Fruit fly (Drosophila melanogaster) whole organism, prepupa: Measurements from ENCODE around the gene CG15922.

Source experiments
- Blimp-1 ChIP-seq: fragments of 200-800 bp; sonication (Bioruptor generic); optimal IDR thresholded peaks from 3 replicates; lab custom pipeline; 2017; ENCODE audit warnings: missing biosample characterization, missing genetic modification characterization, mild to moderate bottlenecking, moderate library complexity, missing genetic modification reagents
- CG10631 ChIP-seq: fragments of 200-800 bp; sonication (Bioruptor generic); optimal IDR thresholded peaks from 2 replicates; lab custom pipeline; 2016; ENCODE audit warnings: missing biosample characterization, missing genetic modification characterization
- CG11294 ChIP-seq: fragments of 200-800 bp; sonication (Bioruptor generic); IDR thresholded peaks from 2 replicates; pipeline ENCODE4 v1.3.6; 2022; ENCODE audit warnings: missing biosample characterization, missing genetic modification characterization
- CG11762 ChIP-seq: fragments of 200-800 bp; sonication (Bioruptor generic); optimal IDR thresholded peaks from 3 replicates; lab custom pipeline; 2016; ENCODE audit warnings: missing biosample characterization, missing genetic modification characterization; ENCODE audit not compliant: insufficient read depth
- CG11902 ChIP-seq: fragments of 200-800 bp; sonication (Bioruptor generic); optimal IDR thresholded peaks from 3 replicates; lab custom pipeline; 2016; ENCODE audit warnings: missing biosample characterization, missing genetic modification characterization
- CG15336 ChIP-seq: fragments of 200-800 bp; sonication (Bioruptor generic); IDR thresholded peaks from 2 replicates; pipeline ENCODE4 v1.3.6; 2022; ENCODE audit warnings: missing biosample characterization, missing genetic modification characterization
- CG1621 ChIP-seq: fragments of 200-800 bp; sonication (Bioruptor generic); optimal IDR thresholded peaks from 3 replicates; lab custom pipeline; 2018; ENCODE audit warnings: missing biosample characterization, mild to moderate bottlenecking, missing genetic modification characterization
- CG16779 ChIP-seq: fragments of 200-800 bp; sonication (Bioruptor generic); optimal IDR thresholded peaks from 3 replicates; lab custom pipeline; 2017; ENCODE audit warnings: missing biosample characterization, mild to moderate bottlenecking, missing genetic modification characterization
- CG3032 ChIP-seq: fragments of 200-800 bp; optimal IDR thresholded peaks from 2 replicates; lab custom pipeline; 2019; ENCODE audit warnings: missing biosample characterization, mild to moderate bottlenecking, missing genetic modification characterization, moderate library complexity
- CG31627 ChIP-seq: fragments of 200-800 bp; sonication (Bioruptor generic); optimal IDR thresholded peaks from 3 replicates; lab custom pipeline; 2016; ENCODE audit warnings: missing biosample characterization, missing genetic modification characterization
- CG32006 ChIP-seq: fragments of 200-800 bp; sonication (Bioruptor generic); optimal IDR thresholded peaks from 3 replicates; lab custom pipeline; 2017; ENCODE audit warnings: missing biosample characterization, mild to moderate bottlenecking, missing genetic modification characterization
- CG34406 ChIP-seq: fragments of 200-800 bp; sonication (Bioruptor generic); optimal IDR thresholded peaks from 3 replicates; lab custom pipeline; 2016; ENCODE audit warnings: missing biosample characterization, missing genetic modification characterization
- CG3919 ChIP-seq: fragments of 200-800 bp; sonication (Bioruptor generic); optimal IDR thresholded peaks from 3 replicates; lab custom pipeline; 2016; ENCODE audit warnings: missing biosample characterization, missing genetic modification characterization
- CG6276 ChIP-seq: fragments of 200-800 bp; sonication (Bioruptor generic); optimal IDR thresholded peaks from 2 replicates; lab custom pipeline; 2017; ENCODE audit warnings: missing biosample characterization, mild to moderate bottlenecking, missing genetic modification characterization
- CG6792 ChIP-seq: fragments of 200-800 bp; sonication (Bioruptor generic); optimal IDR thresholded peaks from 3 replicates; lab custom pipeline; 2016; ENCODE audit warnings: missing biosample characterization, missing genetic modification characterization
- CG7368 ChIP-seq: fragments of 200-800 bp; sonication (Bioruptor generic); optimal IDR thresholded peaks from 3 replicates; lab custom pipeline; 2016; ENCODE audit warnings: missing biosample characterization, missing genetic modification characterization
- CG8119 ChIP-seq: fragments of 200-800 bp; sonication (Bioruptor generic); IDR thresholded peaks from 3 replicates; pipeline ENCODE4 v1.3.6; 2022; ENCODE audit warnings: missing biosample characterization, missing genetic modification characterization
- CG9139 ChIP-seq: fragments of 200-800 bp; sonication (Bioruptor generic); optimal IDR thresholded peaks from 3 replicates; lab custom pipeline; 2017; ENCODE audit warnings: missing biosample characterization, mild to moderate bottlenecking, missing genetic modification characterization
- Eip75B ChIP-seq: fragments of 200-800 bp; sonication (Bioruptor generic); optimal IDR thresholded peaks from 3 replicates; lab custom pipeline; 2016; ENCODE audit warnings: missing biosample characterization, missing genetic modification characterization
- Eip78C ChIP-seq: fragments of 200-800 bp; sonication (Bioruptor generic); peaks from one replicate; lab custom pipeline; 2016; ENCODE audit warnings: missing biosample characterization, missing genetic modification characterization
- Ets21C ChIP-seq: fragments of 200-800 bp; sonication (Bioruptor generic); optimal IDR thresholded peaks from 3 replicates; lab custom pipeline; 2016; ENCODE audit warnings: missing biosample characterization, missing genetic modification characterization
- Gug ChIP-seq: fragments of 200-800 bp; sonication (Bioruptor generic); IDR thresholded peaks from 2 replicates; pipeline ENCODE4 v1.3.6; 2022; ENCODE audit warnings: missing biosample characterization, missing genetic modification characterization
- Hr4 ChIP-seq: fragments of 200-800 bp; sonication (Bioruptor generic); optimal IDR thresholded peaks from 3 replicates; lab custom pipeline; 2016; ENCODE audit warnings: missing biosample characterization, missing genetic modification characterization
- Lpt ChIP-seq: fragments of 200-800 bp; sonication (Bioruptor generic); optimal IDR thresholded peaks from 3 replicates; lab custom pipeline; 2016; ENCODE audit warnings: missing biosample characterization, missing genetic modification characterization
- Met ChIP-seq: fragments of 200-800 bp; sonication (Bioruptor generic); optimal IDR thresholded peaks from 3 replicates; lab custom pipeline; 2016; ENCODE audit warnings: missing biosample characterization, missing genetic modification characterization
- OdsH ChIP-seq: fragments of 200-800 bp; sonication (Bioruptor generic); optimal IDR thresholded peaks from 3 replicates; lab custom pipeline; 2016; ENCODE audit warnings: missing biosample characterization, missing genetic modification characterization
- Smox ChIP-seq: fragments of 200-800 bp; sonication (Bioruptor generic); optimal IDR thresholded peaks from 3 replicates; lab custom pipeline; 2016; ENCODE audit warnings: missing biosample characterization, missing genetic modification characterization
- Sox102F ChIP-seq: fragments of 200-800 bp; sonication (Bioruptor generic); optimal IDR thresholded peaks from 2 replicates; lab custom pipeline; 2016; ENCODE audit warnings: missing biosample characterization, mild to moderate bottlenecking, missing genetic modification characterization
- acj6 ChIP-seq: fragments of 200-800 bp; sonication (Bioruptor generic); optimal IDR thresholded peaks from 3 replicates; lab custom pipeline; 2016; ENCODE audit warnings: missing biosample characterization, missing genetic modification characterization
- cyc ChIP-seq: fragments of 200-800 bp; sonication (Bioruptor generic); optimal IDR thresholded peaks from 3 replicates; lab custom pipeline; 2016; ENCODE audit warnings: missing biosample characterization, missing genetic modification characterization
- dac ChIP-seq: fragments of 200-800 bp; sonication (Bioruptor generic); optimal IDR thresholded peaks from 2 replicates; lab custom pipeline; 2017; ENCODE audit warnings: missing biosample characterization, mild to moderate bottlenecking, missing genetic modification characterization
- dsx ChIP-seq: fragments of 200-800 bp; optimal IDR thresholded peaks from 3 replicates; lab custom pipeline; 2019; ENCODE audit warnings: missing biosample characterization, mild to moderate bottlenecking, missing genetic modification characterization, moderate library complexity; ENCODE audit not compliant: poor library complexity, severe bottlenecking
- eg ChIP-seq: fragments of 200-800 bp; sonication (Bioruptor generic); IDR thresholded peaks from 3 replicates; pipeline ENCODE4 v1.3.6; 2022; ENCODE audit warnings: missing biosample characterization, missing genetic modification characterization
- esn ChIP-seq: fragments of 200-800 bp; sonication (Bioruptor generic); optimal IDR thresholded peaks from 2 replicates; lab custom pipeline; 2016; ENCODE audit warnings: missing biosample characterization, mild to moderate bottlenecking, missing genetic modification characterization, moderate library complexity
- fd85E ChIP-seq: fragments of 200-800 bp; sonication (Bioruptor generic); optimal IDR thresholded peaks from 3 replicates; lab custom pipeline; 2016; ENCODE audit warnings: missing biosample characterization, missing genetic modification characterization
- fkh ChIP-seq: fragments of 200-800 bp; sonication (Bioruptor generic); optimal IDR thresholded peaks from 3 replicates; lab custom pipeline; 2017; ENCODE audit warnings: missing biosample characterization, mild to moderate bottlenecking, missing genetic modification characterization, moderate library complexity
- lz ChIP-seq: fragments of 200-800 bp; sonication (Bioruptor generic); optimal IDR thresholded peaks from 3 replicates; lab custom pipeline; 2016; ENCODE audit warnings: missing biosample characterization, missing genetic modification characterization
- net ChIP-seq: fragments of 200-800 bp; sonication (Bioruptor generic); optimal IDR thresholded peaks from 3 replicates; lab custom pipeline; 2016; ENCODE audit warnings: missing biosample characterization, missing genetic modification characterization
- pdm3 ChIP-seq: fragments of 200-800 bp; sonication (Bioruptor generic); optimal IDR thresholded peaks from 3 replicates; lab custom pipeline; 2016; ENCODE audit warnings: missing biosample characterization, missing genetic modification characterization
- ss ChIP-seq, 2 experiments: fragments of 200-800 bp; sonication (Bioruptor generic); optimal IDR thresholded peaks; 2 replicates in 1 of 2; 3 replicates in 1 of 2; lab custom pipeline; 2017 to 2018; ENCODE audit warnings: mild to moderate bottlenecking in 2 of 2, missing biosample characterization in 2 of 2, missing genetic modification characterization in 2 of 2, moderate library complexity in 1 of 2
- svp ChIP-seq: fragments of 200-800 bp; sonication (Bioruptor generic); peaks from one replicate; lab custom pipeline; 2016; ENCODE audit warnings: missing biosample characterization, missing genetic modification characterization
- topi ChIP-seq: fragments of 200-800 bp; sonication (Bioruptor generic); optimal IDR thresholded peaks from 3 replicates; lab custom pipeline; 2016; ENCODE audit warnings: missing biosample characterization, missing genetic modification characterization

Gene CG15922

dm6 chr3R:20594194-20595144 is 34.4 kb upstream of the CG15922 start (continued):
- TF ChIP-seq svp (GFP tag; lab: Kevin White, UChicago) (peak; percentile 85), CG10631 (peak; percentile 95), dac (GFP tag; lab: Kevin White, UChicago) (peak; percentile 70), CG6792 (GFP tag; lab: Kevin White, UChicago) (peak; percentile 88), topi (GFP tag; lab: Kevin White, UChicago) (peak; percentile 77), CG6276 (GFP tag; lab: Kevin White, UChicago) (peak; percentile 69), CG7368 (GFP tag; lab: Kevin White, UChicago) (peak; percentile 78), acj6 (GFP tag; lab: Kevin White, UChicago) (peak; percentile 90), ss (GFP tag; optimal IDR thresholded peaks at IDR 0.05; lab: Kevin White, UChicago) (peak; percentile 92 to 94), Eip75B (GFP tag; lab: Kevin White, UChicago) (peak; percentile 72), Hr4 (GFP tag; lab: Kevin White, UChicago) (peak; percentile 63), fd85E (GFP tag; lab: Kevin White, UChicago) (peak; percentile 69), Blimp-1 (GFP tag; lab: Kevin White, UChicago) (peak; percentile 90), CG11762 (GFP tag; lab: Kevin White, UChicago) (peak; percentile 82), CG32006 (GFP tag; lab: Kevin White, UChicago) (peak; percentile 91), cyc (GFP tag; lab: Kevin White, UChicago) (peak; percentile 74), CG1621 (tag; lab: Kevin White, UChicago) (peak; percentile 65)

- TF ChIP-seq CG16779 (tag; lab: Kevin White, UChicago) = no peak
- no peak for TF ChIP-seq CG9139
- no peak for TF ChIP-seq CG11902
- TF ChIP-seq Eip75B (GFP tag; lab: Kevin White, UChicago) = no peak
- TF ChIP-seq CG8119 (GFP tag; lab: Robert Waterston, UW) = 0 out of 3 replicates have a peak, but pooled peaks have one; percentile 14
- TF ChIP-seq svp (GFP tag; lab: Kevin White, UChicago) = peak; percentile 62
- no peak for TF ChIP-seq Met (GFP tag; lab: Kevin White, UChicago)
- TF ChIP-seq acj6 (GFP tag; lab: Kevin White, UChicago) = no peak
Measured at dm6 chr3R:20593463-20593838, 33.4 kb upstream of the CG15922 start.

- TF ChIP-seq esn (GFP tag; lab: Kevin White, UChicago) = peak; percentile 36
- TF ChIP-seq dac (GFP tag; lab: Kevin White, UChicago) = no peak
- TF ChIP-seq Blimp-1 (GFP tag; lab: Kevin White, UChicago) = peak; percentile 46
- TF ChIP-seq CG3032 = peak; percentile 33
- peak in 1 of 2 experiments; percentile 6 for TF ChIP-seq ss (GFP tag; optimal IDR thresholded peaks at IDR 0.05; lab: Kevin White, UChicago)
- no peak for TF ChIP-seq Ets21C (GFP tag; lab: Kevin White, UChicago)
- TF ChIP-seq OdsH (GFP tag; lab: Kevin White, UChicago) = no peak
- no peak for TF ChIP-seq CG15336
- peak; percentile 73 for TF ChIP-seq svp (GFP tag; lab: Kevin White, UChicago)
- TF ChIP-seq Smox = peak; percentile 16
- no peak for TF ChIP-seq net (GFP tag; lab: Kevin White, UChicago)
- peak; percentile 57 for TF ChIP-seq fkh
- TF ChIP-seq lz = peak; percentile 53
- no peak for TF ChIP-seq CG16779 (tag; lab: Kevin White, UChicago)
- peak; percentile 12 for TF ChIP-seq pdm3 (GFP tag; lab: Kevin White, UChicago)
- TF ChIP-seq Lpt (GFP tag; lab: Kevin White, UChicago) = no peak
- TF ChIP-seq CG11294 (GFP tag; lab: Robert Waterston, UW) = no peak
- TF ChIP-seq eg (GFP tag; lab: Robert Waterston, UW) = 0 out of 3 replicates have a peak, but pooled peaks have one; percentile 14
- peak; percentile 24 for TF ChIP-seq Sox102F (GFP tag; lab: Kevin White, UChicago)
- no peak for TF ChIP-seq CG34406
- peak; percentile 30 for TF ChIP-seq CG31627 (GFP tag; lab: Kevin White, UChicago)
- peak; percentile 12 for TF ChIP-seq acj6 (GFP tag; lab: Kevin White, UChicago)
- TF ChIP-seq Eip78C (GFP tag; lab: Kevin White, UChicago) = peak; percentile 65
- TF ChIP-seq topi (GFP tag; lab: Kevin White, UChicago) = peak; percentile 3
- TF ChIP-seq Eip75B (GFP tag; lab: Kevin White, UChicago) = peak; percentile 1
- TF ChIP-seq Gug (GFP tag; lab: Robert Waterston, UW) = no peak
- peak; percentile 27 for TF ChIP-seq cyc (GFP tag; lab: Kevin White, UChicago)
- TF ChIP-seq CG3919 (GFP tag; lab: Kevin White, UChicago) = peak; percentile 19
- TF ChIP-seq dsx (GFP tag; lab: Kevin White, UChicago) = no peak
Measured at dm6 chr3R:20592517-20593462, 32.7 kb upstream of the CG15922 start, which contains the start of the genes Pus1 and bon. TSS of gene Pus1 (minus strand) at chr3R:20592671. TSS of gene bon (plus strand) at chr3R:20593139.
